Worm (Caenorhabditis elegans): ENCODE measurements around the gene rabs-5.

DNA sequence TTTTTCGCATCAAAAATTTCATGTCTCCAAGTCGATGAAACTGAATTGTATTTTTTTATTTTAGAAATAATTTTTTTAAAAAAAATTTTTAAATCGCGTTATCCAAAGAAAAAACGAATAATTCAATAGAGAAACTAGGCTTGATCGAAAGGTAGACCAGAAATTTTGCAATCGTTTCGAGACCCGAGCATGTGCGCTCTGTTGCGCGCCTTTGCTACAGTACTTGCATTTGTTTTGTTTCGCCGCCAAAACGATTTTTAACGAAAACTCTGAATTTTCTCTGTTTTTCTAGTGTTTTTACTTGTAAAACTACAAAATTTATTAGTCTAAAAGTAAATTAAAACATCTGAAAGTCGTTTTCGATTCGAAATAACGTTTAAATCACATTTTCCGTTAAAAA, 46.1 kb downstream of the rabs-5 start:
- TF ChIP-seq ekl-4 (GFP tag; IDR thresholded peaks at IDR 0.05) (no peak), cebp-2 (GFP tag; IDR thresholded peaks at IDR 0.05) (no peak), nfya-2 (GFP tag; IDR thresholded peaks at IDR 0.05) (no peak), xnd-1 (tag; optimal IDR thresholded peaks at IDR 0.05) (peak; percentile 85), ets-4 (GFP tag; optimal IDR thresholded peaks at IDR 0.05) (no peak), F23B12.7 (tag; optimal IDR thresholded peaks at IDR 0.05; ENCODE audit: insufficient read depth) (peak; percentile 5), pha-4 (tag; optimal IDR thresholded peaks at IDR 0.05) (no peak)
